Worm (Caenorhabditis elegans) whole organism, young adult: ENCODE measurements around the gene B0280.9.

ENCODE experiments used
- B0019.2 ChIP-seq: fragments of 200-800 bp; sonication (Bioruptor generic); conservative IDR thresholded peaks from 2 replicates; pipeline ENCODE4 v1.3.6; 2022; ENCODE audit warnings: missing genetic modification reagents, missing genetic modification characterization, missing compliant biosample characterization
- C06A6.2 ChIP-seq: fragments of 200-800 bp; sonication (Bioruptor generic); conservative IDR thresholded peaks from 2 replicates; pipeline ENCODE4 v1.3.6; 2022; ENCODE audit warnings: missing genetic modification characterization, missing compliant biosample characterization
- D2030.7 ChIP-seq: fragments of 200-800 bp; sonication (Bioruptor generic); IDR thresholded peaks from 2 replicates; pipeline ENCODE4 v1.3.6; 2022; ENCODE audit warnings: missing genetic modification reagents, missing genetic modification characterization, missing compliant biosample characterization
- F39B2.1 ChIP-seq: fragments of 200-800 bp; sonication (Bioruptor generic); IDR thresholded peaks from 2 replicates; pipeline ENCODE4 v1.3.6; 2022; ENCODE audit warnings: missing genetic modification reagents, missing genetic modification characterization, missing compliant biosample characterization
- F52B5.7 ChIP-seq: sonication (generic microtip); optimal IDR thresholded peaks from 2 replicates; lab custom pipeline; 2016; ENCODE audit warnings: mild to moderate bottlenecking, missing genetic modification characterization, missing compliant biosample characterization
- F55B11.4 ChIP-seq: sonication (generic microtip); optimal IDR thresholded peaks from 2 replicates; lab custom pipeline; 2016; ENCODE audit warnings: missing compliant biosample characterization, missing genetic modification characterization, borderline replicate concordance; ENCODE audit not compliant: insufficient read depth
- F57A8.1 ChIP-seq: fragments of 200-800 bp; sonication (Bioruptor generic); optimal IDR thresholded peaks from 2 replicates; lab custom pipeline; 2018; ENCODE audit warnings: mild to moderate bottlenecking, missing genetic modification characterization, moderate library complexity, missing compliant biosample characterization
- K11D2.4 ChIP-seq: fragments of 200-800 bp; sonication (Bioruptor generic); IDR thresholded peaks from 2 replicates; pipeline ENCODE4 v1.3.6; 2022; ENCODE audit warnings: missing genetic modification reagents, missing genetic modification characterization, missing compliant biosample characterization
- Y53F4B.3 ChIP-seq: fragments of 200-800 bp; sonication (Bioruptor generic); IDR thresholded peaks from 2 replicates; pipeline ENCODE4 v1.3.6; 2022; ENCODE audit warnings: missing genetic modification reagents, missing genetic modification characterization, missing compliant biosample characterization
- Y53G8AR.9 ChIP-seq: fragments of 200-800 bp; sonication (Bioruptor generic); conservative IDR thresholded peaks from 2 replicates; pipeline ENCODE4 v1.3.6; 2022; ENCODE audit warnings: missing genetic modification reagents, missing genetic modification characterization, missing compliant biosample characterization
- Y56A3A.18 ChIP-seq: fragments of 200-800 bp; sonication (Bioruptor generic); IDR thresholded peaks from 2 replicates; pipeline ENCODE4 v1.3.6; 2022; ENCODE audit warnings: missing genetic modification reagents, missing genetic modification characterization, missing compliant biosample characterization
- aptf-2 ChIP-seq: fragments of 200-800 bp; sonication (Bioruptor generic); conservative IDR thresholded peaks from 2 replicates; pipeline ENCODE4 v1.3.6; 2022; ENCODE audit warnings: missing genetic modification reagents, missing genetic modification characterization, missing compliant biosample characterization
- athp-1 ChIP-seq: sonication (generic microtip); optimal IDR thresholded peaks from 2 replicates; lab custom pipeline; 2017; ENCODE audit warnings: mild to moderate bottlenecking, missing genetic modification characterization, missing compliant biosample characterization
- attf-3 ChIP-seq: fragments of 200-800 bp; sonication (Bioruptor generic); conservative IDR thresholded peaks from 2 replicates; pipeline ENCODE4 v1.3.6; 2022; ENCODE audit warnings: missing genetic modification reagents, missing genetic modification characterization, missing compliant biosample characterization
- attf-5 ChIP-seq: fragments of 200-800 bp; sonication (Bioruptor generic); optimal IDR thresholded peaks from 2 replicates; lab custom pipeline; 2018; ENCODE audit warnings: mild to moderate bottlenecking, missing genetic modification characterization, missing compliant biosample characterization
- bed-2 ChIP-seq: fragments of 200-800 bp; sonication (Bioruptor generic); IDR thresholded peaks from 2 replicates; pipeline ENCODE4 v1.3.6; 2022; ENCODE audit warnings: missing genetic modification reagents, missing genetic modification characterization, missing compliant biosample characterization
- ceh-100 ChIP-seq: fragments of 200-800 bp; sonication (Bioruptor generic); IDR thresholded peaks from 2 replicates; pipeline ENCODE4 v1.3.6; 2022; ENCODE audit warnings: missing genetic modification reagents, missing genetic modification characterization, missing compliant biosample characterization
- dpff-1 ChIP-seq: sonication (generic microtip); optimal IDR thresholded peaks from 2 replicates; lab custom pipeline; 2017; ENCODE audit warnings: mild to moderate bottlenecking, missing genetic modification characterization, missing compliant biosample characterization
- egrh-3 ChIP-seq: fragments of 200-800 bp; sonication (Bioruptor generic); IDR thresholded peaks from 2 replicates; pipeline ENCODE4 v1.3.6; 2022; ENCODE audit warnings: missing genetic modification reagents, missing genetic modification characterization, missing compliant biosample characterization
- him-1 ChIP-seq: sonication (generic microtip); optimal IDR thresholded peaks from 2 replicates; lab custom pipeline; 2016; ENCODE audit warnings: missing genotype, missing genetic modification reagents, missing genetic modification characterization, missing compliant biosample characterization
- hmg-20 ChIP-seq: fragments of 200-800 bp; sonication (Bioruptor generic); IDR thresholded peaks from 2 replicates; pipeline ENCODE4 v1.3.6; 2022; ENCODE audit warnings: missing genetic modification reagents, missing genetic modification characterization, missing compliant biosample characterization
- hrde-1 ChIP-seq: sonication (generic microtip); optimal IDR thresholded peaks from 2 replicates; lab custom pipeline; 2016; ENCODE audit warnings: missing genetic modification characterization, mild to moderate bottlenecking, missing compliant biosample characterization, moderate library complexity, missing genotype, missing genetic modification reagents, borderline replicate concordance
- let-526 ChIP-seq: fragments of 200-800 bp; sonication (Bioruptor generic); IDR thresholded peaks from 2 replicates; pipeline ENCODE4 v1.3.6; 2022; ENCODE audit warnings: missing genetic modification reagents, missing genetic modification characterization, missing compliant biosample characterization
- madf-3 ChIP-seq: fragments of 200-800 bp; sonication (Bioruptor generic); IDR thresholded peaks from 2 replicates; pipeline ENCODE4 v1.3.6; 2022; ENCODE audit warnings: missing genetic modification reagents, missing genetic modification characterization, missing compliant biosample characterization
- mcd-1 ChIP-seq: fragments of 200-800 bp; sonication (Bioruptor generic); IDR thresholded peaks from 2 replicates; pipeline ENCODE4 v1.3.6; 2022; ENCODE audit warnings: missing genetic modification reagents, missing genetic modification characterization, missing compliant biosample characterization
- nfyb-1 ChIP-seq: fragments of 200-800 bp; sonication (Bioruptor generic); IDR thresholded peaks from 2 replicates; pipeline ENCODE4 v1.3.6; 2022; ENCODE audit warnings: missing genetic modification reagents, missing genetic modification characterization, missing compliant biosample characterization
- nhr-120 ChIP-seq: fragments of 200-800 bp; sonication (Bioruptor generic); IDR thresholded peaks from 2 replicates; pipeline ENCODE4 v1.3.6; 2022; ENCODE audit warnings: missing genetic modification characterization, missing compliant biosample characterization
- nhr-27 ChIP-seq: fragments of 200-800 bp; sonication (Bioruptor generic); optimal IDR thresholded peaks from 2 replicates; lab custom pipeline; 2018; ENCODE audit warnings: mild to moderate bottlenecking, missing genetic modification characterization, moderate library complexity, missing compliant biosample characterization
- nhr-80 ChIP-seq: sonication (generic microtip); optimal IDR thresholded peaks from 2 replicates; lab custom pipeline; 2016; ENCODE audit warnings: missing genetic modification characterization, missing compliant biosample characterization
- pbrm-1 ChIP-seq: fragments of 200-800 bp; sonication (Bioruptor generic); IDR thresholded peaks from 2 replicates; pipeline ENCODE4 v1.3.6; 2022; ENCODE audit warnings: missing genetic modification reagents, missing genetic modification characterization, missing compliant biosample characterization
- rcor-1 ChIP-seq: fragments of 200-800 bp; sonication (Bioruptor generic); IDR thresholded peaks from 2 replicates; pipeline ENCODE4 v1.3.6; 2022; ENCODE audit warnings: missing genetic modification reagents, missing genetic modification characterization, missing compliant biosample characterization
- repo-1 ChIP-seq: sonication (generic microtip); optimal IDR thresholded peaks from 2 replicates; lab custom pipeline; 2017; ENCODE audit warnings: mild to moderate bottlenecking, missing genetic modification characterization, missing compliant biosample characterization
- rpc-1 ChIP-seq, 2 experiments: fragments of 150-350 bp in 1 of 2; sonication (generic microtip) in 1 of 2; optimal IDR thresholded peaks; 2 replicates each; lab custom pipeline; 2014 to 2018; ENCODE audit warnings: missing biosample characterization in 1 of 2, missing genetic modification characterization in 1 of 2, missing genetic modification reagents in 1 of 2, missing genotype in 1 of 2
- sdz-38 ChIP-seq: sonication (generic microtip); optimal IDR thresholded peaks from 2 replicates; lab custom pipeline; 2016; ENCODE audit warnings: missing genotype, missing genetic modification characterization, missing compliant biosample characterization
- snpc-1.1 ChIP-seq: sonication (generic microtip); optimal IDR thresholded peaks from 2 replicates; lab custom pipeline; 2017; ENCODE audit warnings: missing genetic modification characterization, mild to moderate bottlenecking, missing compliant biosample characterization, antibody characterized with exemption, moderate library complexity, missing genotype, missing genetic modification reagents; ENCODE audit not compliant: insufficient read depth
- snpc-1.3 ChIP-seq: sonication (generic microtip); optimal IDR thresholded peaks from 2 replicates; lab custom pipeline; 2017; ENCODE audit warnings: missing genetic modification characterization, mild to moderate bottlenecking, missing compliant biosample characterization, antibody characterized with exemption, moderate library complexity, missing genotype, missing genetic modification reagents; ENCODE audit not compliant: insufficient read depth
- snpc-3.4 ChIP-seq: sonication (generic microtip); optimal IDR thresholded peaks from 2 replicates; lab custom pipeline; 2017; ENCODE audit warnings: missing genetic modification characterization, mild to moderate bottlenecking, missing compliant biosample characterization, antibody characterized with exemption, moderate library complexity, missing genotype, missing genetic modification reagents
- snpc-4 ChIP-seq, 5 experiments: fragments of 150-350 bp in 1 of 5; sonication (generic microtip) in 4 of 5; optimal IDR thresholded peaks; 2 replicates each; lab custom pipeline; 2014 to 2018; ENCODE audit warnings: missing genetic modification characterization in 5 of 5, missing biosample characterization in 3 of 5, antibody characterized with exemption in 2 of 5, mild to moderate bottlenecking in 2 of 5, missing compliant biosample characterization in 2 of 5, missing genotype in 2 of 5, moderate library complexity in 2 of 5, missing genetic modification reagents in 1 of 5
- xnd-1 ChIP-seq: sonication (generic microtip); optimal IDR thresholded peaks from 2 replicates; lab custom pipeline; 2016; ENCODE audit warnings: missing genotype, missing genetic modification reagents, missing genetic modification characterization, missing compliant biosample characterization
- ztf-18 ChIP-seq: sonication (generic microtip); optimal IDR thresholded peaks from 2 replicates; lab custom pipeline; 2016; ENCODE audit warnings: missing genotype, mild to moderate bottlenecking, missing genetic modification characterization, missing compliant biosample characterization
- ztf-22 ChIP-seq: fragments of 200-800 bp; sonication (Bioruptor generic); optimal IDR thresholded peaks from 2 replicates; lab custom pipeline; 2018; ENCODE audit warnings: mild to moderate bottlenecking, missing genetic modification characterization, moderate library complexity, missing compliant biosample characterization
- ztf-28 ChIP-seq: fragments of 200-800 bp; sonication (Bioruptor generic); IDR thresholded peaks from 2 replicates; pipeline ENCODE4 v1.3.6; 2022; ENCODE audit warnings: missing genetic modification reagents, missing genetic modification characterization, missing compliant biosample characterization

B0280.9 gene

DNA sequence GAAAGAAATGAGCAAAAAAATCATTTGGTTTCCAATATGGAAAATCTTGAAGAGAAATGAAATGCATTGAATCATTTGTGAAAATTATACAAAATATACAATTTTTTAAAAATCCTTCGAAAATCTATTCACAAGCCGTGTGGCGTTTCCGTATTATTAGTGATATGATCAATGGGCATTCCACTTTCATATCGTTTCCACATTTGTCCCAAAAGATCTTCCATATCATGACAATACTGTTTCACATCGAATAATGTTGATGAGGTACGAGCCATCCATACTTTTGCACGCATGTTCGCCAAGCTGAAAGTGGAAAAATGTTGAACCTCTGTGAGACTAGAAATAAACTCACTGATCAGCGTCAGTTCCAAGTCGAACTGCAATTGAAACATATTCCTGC, 23.6 kb upstream of the B0280.9 start:
- TF ChIP-seq madf-3: 0 out of 2 replicates have a peak, but pooled peaks have one; percentile 26
- TF ChIP-seq athp-1 (tag; lab: Kevin White, UChicago): no peak

DNA sequence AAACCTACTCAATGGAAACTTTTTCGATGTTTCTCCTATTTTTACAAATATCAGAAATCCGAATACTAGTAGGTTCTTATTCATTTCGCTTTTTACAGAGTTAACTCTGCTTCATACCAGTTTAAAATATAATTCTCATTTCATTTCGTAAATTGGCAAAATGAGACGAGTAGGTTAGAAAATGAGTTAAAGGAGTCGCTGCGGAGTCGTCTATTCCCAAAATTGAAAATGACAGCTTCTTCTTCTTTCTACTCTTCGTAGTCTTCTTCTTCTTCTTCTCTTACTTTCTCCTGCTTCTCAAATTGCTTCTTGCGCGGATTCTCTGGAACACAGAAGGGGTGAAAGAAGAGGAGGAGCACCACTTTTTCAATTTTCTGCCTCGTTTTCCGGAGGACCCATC, 22.1 kb upstream of the B0280.9 start, which contains the start of gene glr-2:
Gene glr-2 (minus strand): TSS at position 211 of the 400 bp plus-strand sequence.
- TF ChIP-seq F55B11.4 (tag; lab: Kevin White, UChicago) (no peak), attf-5 (GFP tag; lab: Kevin White, UChicago) (no peak), hrde-1 (no peak), bed-2 (GFP tag; lab: Robert Waterston, UW) (no peak)
- TF ChIP-seq, all 124 proteins: peak for 0

DNA sequence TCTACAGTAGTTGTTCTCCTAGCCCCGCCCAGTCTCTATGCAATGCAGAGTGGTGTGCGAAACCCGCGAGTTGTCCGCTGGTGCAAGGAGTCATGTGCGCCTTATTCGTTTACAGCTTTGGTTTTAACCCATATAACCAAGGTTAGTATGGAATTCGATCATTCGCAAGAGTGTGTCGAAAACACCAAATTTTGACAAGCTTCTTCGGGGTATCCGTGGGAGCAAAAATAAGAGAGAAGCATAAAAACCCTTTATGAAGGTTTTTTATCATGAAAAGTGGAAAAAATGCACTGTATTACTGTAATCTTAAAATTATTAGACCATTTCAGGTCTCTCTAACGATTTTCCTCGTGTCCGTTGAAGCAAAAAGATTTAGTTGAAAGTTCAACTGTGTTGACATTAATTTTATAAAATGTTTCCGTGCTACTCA, 19.5 kb upstream of the B0280.9 start:
- no peak for TF ChIP-seq C06A6.2 (GFP tag; lab: Robert Waterston, UW)
- no peak for TF ChIP-seq let-526 (GFP tag; lab: Robert Waterston, UW)
- TF ChIP-seq hmg-20: 0 out of 2 replicates have a peak, but pooled peaks have one; percentile 47
- no peak for TF ChIP-seq athp-1 (tag; lab: Kevin White, UChicago)
- TF ChIP-seq snpc-3.4 (tag; lab: Kevin White, UChicago): peak; percentile 95
- no peak for TF ChIP-seq ceh-100 (GFP tag; lab: Robert Waterston, UW)
- TF ChIP-seq xnd-1 (tag; lab: Kevin White, UChicago): no peak
- TF ChIP-seq F57A8.1 (GFP tag; lab: Kevin White, UChicago): no peak
- TF ChIP-seq ztf-22 (GFP tag; lab: Kevin White, UChicago): no peak
- peak; percentile 96 for TF ChIP-seq him-1 (tag; lab: Kevin White, UChicago)
- TF ChIP-seq Y53G8AR.9 (GFP tag; lab: Robert Waterston, UW): peak; percentile 78
- TF ChIP-seq ztf-18: peak; percentile 4
- TF ChIP-seq Y56A3A.18 (GFP tag; lab: Robert Waterston, UW): peak; percentile 61; the same call in 1 of the 2 replicates
- no peak for TF ChIP-seq K11D2.4 (GFP tag; lab: Robert Waterston, UW)
- peak; percentile 51 for TF ChIP-seq mcd-1 (GFP tag; lab: Robert Waterston, UW)
- TF ChIP-seq D2030.7 (GFP tag; lab: Robert Waterston, UW): peak; percentile 92
- TF ChIP-seq snpc-1.3 (tag; lab: Kevin White, UChicago): peak; percentile 89
- no peak for TF ChIP-seq aptf-2 (GFP tag; lab: Robert Waterston, UW)
- 0 out of 2 replicates have a peak, but pooled peaks have one; percentile 4 for TF ChIP-seq Y53F4B.3 (GFP tag; lab: Robert Waterston, UW)
- peak; percentile 58; the same call in 1 of the 2 replicates for TF ChIP-seq rcor-1 (GFP tag; lab: Robert Waterston, UW)
- TF ChIP-seq F52B5.7 (tag; lab: Kevin White, UChicago): no peak
- no peak for TF ChIP-seq attf-3 (GFP tag; lab: Robert Waterston, UW)
- TF ChIP-seq nhr-120: no peak
- TF ChIP-seq B0019.2: 0 out of 2 replicates have a peak, but pooled peaks have one; percentile 24
- no peak for TF ChIP-seq nhr-27 (tag; lab: Kevin White, UChicago)
- TF ChIP-seq sdz-38: no peak
- peak; percentile 15 for TF ChIP-seq repo-1 (tag; lab: Kevin White, UChicago)
- no peak for TF ChIP-seq nhr-80 (tag; lab: Kevin White, UChicago)
- 0 out of 2 replicates have a peak, but pooled peaks have one; percentile 61 for TF ChIP-seq F39B2.1
- TF ChIP-seq ztf-28 (GFP tag; lab: Robert Waterston, UW): no peak
- TF ChIP-seq attf-5 (GFP tag; lab: Kevin White, UChicago): no peak
- peak; percentile 83 for TF ChIP-seq nfyb-1 (GFP tag; lab: Robert Waterston, UW)
- peak; percentile 30 for TF ChIP-seq dpff-1 (tag; lab: Kevin White, UChicago)
- TF ChIP-seq rpc-1 (optimal IDR thresholded peaks at IDR 0.05; lab: Kevin White, UChicago): no peak
- TF ChIP-seq rpc-1 (tag; optimal IDR thresholded peaks at IDR 0.05; lab: Kevin White, UChicago): peak; percentile 11
- peak; percentile 98 for TF ChIP-seq snpc-1.1 (tag; lab: Kevin White, UChicago)
- TF ChIP-seq snpc-4 (GFP tag; optimal IDR thresholded peaks at IDR 0.05; lab: Kevin White, UChicago): peak; percentile 96
- TF ChIP-seq snpc-4 (tag; optimal IDR thresholded peaks at IDR 0.05; lab: Kevin White, UChicago): peak; percentile 96 to 98 (median 97)
- TF ChIP-seq egrh-3 (GFP tag; lab: Robert Waterston, UW): no peak
- TF ChIP-seq pbrm-1 (GFP tag; lab: Robert Waterston, UW): peak; percentile 90
